Worm (Caenorhabditis elegans) whole organism, midembryonic: ENCODE results near the gene Y17D7C.2.
A peak's percentile ranks its signal among the peaks of the same experiment; 100 is the strongest.

Source experiments
- T22C8.4 ChIP-seq: fragments of 200-800 bp; sonication (Bioruptor generic); IDR thresholded peaks from 2 replicates; pipeline ENCODE4 v1.3.6; 2022; ENCODE audit warnings: missing genetic modification characterization, missing compliant biosample characterization
- cog-1 ChIP-seq: sonication (generic microtip); optimal IDR thresholded peaks from 2 replicates; lab custom pipeline; 2016; ENCODE audit warnings: missing genetic modification characterization, missing compliant biosample characterization
- flt-1 ChIP-seq: fragments of 200-800 bp; sonication (Bioruptor generic); IDR thresholded peaks from 2 replicates; pipeline ENCODE4 v1.3.6; 2022; ENCODE audit warnings: missing genetic modification characterization, missing compliant biosample characterization
- klf-2 ChIP-seq: fragments of 200-800 bp; sonication (Bioruptor generic); conservative IDR thresholded peaks from 2 replicates; pipeline ENCODE4 v1.3.6; 2022; ENCODE audit warnings: missing genetic modification reagents, missing genetic modification characterization, missing compliant biosample characterization
- med-1 ChIP-seq: sonication (generic microtip); optimal IDR thresholded peaks from 2 replicates; lab custom pipeline; 2017; ENCODE audit warnings: missing genetic modification characterization, mild to moderate bottlenecking, missing compliant biosample characterization, antibody characterized with exemption, missing genetic modification reagents; ENCODE audit not compliant: insufficient read depth
- ref-1 ChIP-seq: fragments of 200-800 bp; sonication (Bioruptor generic); conservative IDR thresholded peaks from 2 replicates; pipeline ENCODE4 v1.3.6; 2022; ENCODE audit warnings: missing genetic modification reagents, missing genetic modification characterization, missing compliant biosample characterization
- tab-1 ChIP-seq: fragments of 200-800 bp; sonication (Bioruptor generic); IDR thresholded peaks from 2 replicates; pipeline ENCODE4 v1.3.6; 2022; ENCODE audit warnings: missing genetic modification characterization, missing compliant biosample characterization
- ztf-23 ChIP-seq: fragments of 200-800 bp; sonication (Bioruptor generic); IDR thresholded peaks from 2 replicates; pipeline ENCODE4 v1.3.6; 2022; ENCODE audit warnings: missing genetic modification reagents, missing genetic modification characterization, missing compliant biosample characterization
- ztf-29 ChIP-seq: fragments of 200-800 bp; sonication (Bioruptor generic); IDR thresholded peaks from 2 replicates; pipeline ENCODE4 v1.3.6; 2022; ENCODE audit warnings: missing genetic modification reagents, missing genetic modification characterization, missing compliant biosample characterization

Gene Y17D7C.2

DNA sequence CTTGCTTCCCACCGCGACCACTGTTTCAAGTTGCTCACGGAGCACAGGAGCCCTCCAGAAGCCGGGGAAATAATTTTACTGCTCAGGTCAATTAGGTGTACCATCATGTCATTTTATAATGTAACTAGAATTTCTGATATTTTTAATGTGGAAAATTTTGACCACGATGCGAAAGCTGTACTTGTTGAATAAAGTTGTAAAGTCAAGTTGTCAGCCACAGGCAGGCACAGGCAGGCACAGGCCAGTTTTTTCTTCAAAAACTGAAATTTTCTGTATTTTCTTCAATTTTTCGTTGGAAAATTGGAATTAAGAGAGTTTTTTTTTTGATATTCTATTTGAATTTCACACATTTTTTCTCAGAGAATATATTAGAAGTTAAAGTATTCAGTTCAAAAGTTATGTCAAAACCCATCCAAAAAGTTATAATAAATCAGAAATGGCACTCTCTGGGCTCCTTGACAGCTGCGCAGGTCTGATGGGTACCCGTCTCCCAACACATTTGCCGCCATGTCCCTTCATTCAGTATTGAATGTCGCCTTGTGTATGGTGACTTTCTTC, 13.6 kb downstream of the Y17D7C.2 start, which contains the start of gene Y17D7C.1:
Gene Y17D7C.1 (plus strand): TSS at position 508 of the 558 bp plus-strand sequence.
- TF ChIP-seq ztf-29 (GFP tag; lab: Robert Waterston, UW) (no peak), klf-2 (GFP tag; lab: Robert Waterston, UW) (no peak), med-1 (GFP tag; lab: Kevin White, UChicago) (no peak)

DNA sequence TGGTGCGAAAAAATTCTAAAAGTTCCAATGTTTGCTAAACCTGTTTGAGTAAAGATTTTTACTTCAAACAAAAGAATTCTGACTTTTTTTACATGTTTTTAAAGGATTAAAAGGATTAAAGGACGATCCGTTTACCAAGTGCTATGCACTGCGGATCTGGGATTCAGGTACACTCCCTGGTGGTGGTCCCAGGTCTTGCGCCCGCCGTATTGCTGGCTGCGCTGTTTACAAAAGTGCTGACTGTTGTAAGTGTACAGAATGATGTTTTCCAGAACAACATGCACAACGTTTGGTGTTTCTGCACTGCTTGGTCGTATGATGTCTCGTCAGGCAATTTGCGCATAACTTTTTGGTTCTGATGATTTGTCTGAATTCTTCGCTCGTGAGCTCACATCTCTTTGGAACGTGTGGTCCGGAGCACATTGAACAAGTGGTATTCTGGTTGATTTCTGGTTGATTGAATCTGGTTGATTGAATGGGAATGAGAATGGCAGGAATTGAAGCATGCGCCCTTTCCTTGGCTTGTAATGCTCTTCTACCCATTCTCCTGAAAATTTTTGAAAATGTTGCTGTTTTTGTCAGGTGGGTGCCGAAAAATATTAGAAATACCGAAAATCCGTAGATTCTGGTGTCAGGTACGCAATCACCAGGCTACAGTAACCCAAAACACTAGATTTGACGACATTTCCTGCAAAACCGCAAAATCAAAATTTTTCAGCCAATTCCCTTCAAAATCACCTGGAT, 14.3 kb downstream of the Y17D7C.2 start:
- no peak for TF ChIP-seq klf-2 (GFP tag; lab: Robert Waterston, UW)
- TF ChIP-seq T22C8.4 (GFP tag; lab: Robert Waterston, UW) = peak; percentile 49; the same call in 1 of the 2 replicates
- TF ChIP-seq flt-1 (GFP tag; lab: Robert Waterston, UW) = no peak
- peak; percentile 57; the same call in 1 of the 2 replicates for TF ChIP-seq tab-1
- no peak; the same call in none of the 2 replicates for TF ChIP-seq ref-1 (GFP tag; lab: Robert Waterston, UW)
- no peak for TF ChIP-seq med-1 (GFP tag; lab: Kevin White, UChicago)
- TF ChIP-seq cog-1 (tag; lab: Kevin White, UChicago) = no peak

DNA sequence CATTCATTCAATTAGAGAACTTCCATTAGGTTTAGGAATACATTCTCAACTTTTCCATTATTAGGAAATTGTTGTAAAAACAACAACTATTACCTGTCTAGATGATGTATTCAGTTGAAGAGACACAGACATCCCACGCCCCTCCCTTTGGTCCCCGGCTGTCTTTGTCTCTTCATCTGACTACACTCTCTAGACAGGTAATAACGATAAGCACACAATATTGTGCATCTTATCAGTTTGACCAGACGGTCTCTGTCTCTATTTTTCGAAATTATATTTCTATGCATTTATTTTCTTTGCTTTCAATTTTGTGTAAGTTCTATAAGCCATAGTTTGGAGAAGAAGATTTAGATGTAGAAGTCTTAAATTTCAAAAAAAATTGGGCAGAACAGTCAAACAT, 18.5 kb downstream of the Y17D7C.2 start, which contains the start of gene Y69H2.9:
Gene Y69H2.9 (plus strand): TSS at position 233 of the 400 bp plus-strand sequence.
- TF ChIP-seq ztf-23 (GFP tag; lab: Robert Waterston, UW) (no peak), cog-1 (tag; lab: Kevin White, UChicago) (no peak), tab-1 (no peak), klf-2 (GFP tag; lab: Robert Waterston, UW) (no peak), ref-1 (GFP tag; lab: Robert Waterston, UW) (no peak), med-1 (GFP tag; lab: Kevin White, UChicago) (no peak), flt-1 (GFP tag; lab: Robert Waterston, UW) (no peak), T22C8.4 (GFP tag; lab: Robert Waterston, UW) (no peak), ztf-29 (GFP tag; lab: Robert Waterston, UW) (no peak)

DNA sequence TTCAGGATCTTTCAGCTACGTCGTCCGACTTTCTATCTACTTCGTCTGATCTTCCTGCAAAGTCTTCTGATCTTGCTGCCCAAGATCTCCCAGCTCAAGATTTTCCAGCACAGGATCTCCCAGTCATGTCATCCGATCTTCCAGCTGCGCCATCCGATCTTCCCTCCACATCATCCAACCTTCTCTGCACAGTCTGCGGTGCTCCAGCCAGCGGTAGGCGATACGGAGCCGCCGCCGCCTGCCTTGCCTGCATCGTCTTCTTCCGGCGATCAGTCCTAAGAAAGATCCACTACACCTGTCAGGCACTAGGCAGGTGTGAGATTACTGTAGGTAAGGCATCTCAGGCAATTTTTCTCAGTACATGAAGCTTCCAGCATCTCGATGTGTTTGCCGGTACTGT, 20.5 kb downstream of the Y17D7C.2 start, which contains the start of gene nhr-241:
Gene nhr-241 (plus strand): TSS at position 126 of the 400 bp plus-strand sequence.
- no peak for TF ChIP-seq ztf-29 (GFP tag; lab: Robert Waterston, UW)

DNA sequence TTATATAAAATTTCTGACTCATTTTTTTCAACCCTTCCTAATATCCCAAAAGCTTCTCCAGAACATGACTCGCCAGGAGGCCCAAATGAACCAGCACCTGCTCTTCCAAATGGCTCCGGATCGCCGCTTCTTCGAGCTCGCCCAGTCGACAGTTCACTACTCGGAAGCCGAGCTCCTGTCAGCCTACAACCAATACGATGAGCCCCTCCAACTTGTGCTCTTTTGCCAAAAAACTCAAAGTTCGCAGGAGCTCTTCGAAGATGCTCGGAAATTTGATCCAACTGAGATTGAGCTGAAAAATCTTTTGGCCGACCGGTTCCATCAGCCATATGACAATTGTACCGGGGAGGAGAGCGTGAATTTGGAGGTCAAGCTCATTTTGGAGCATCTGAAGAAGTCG, 24.3 kb downstream of the Y17D7C.2 start:
- TF ChIP-seq cog-1 (tag; lab: Kevin White, UChicago) (no peak), med-1 (GFP tag; lab: Kevin White, UChicago) (no peak), tab-1 (no peak), klf-2 (GFP tag; lab: Robert Waterston, UW) (no peak)

DNA sequence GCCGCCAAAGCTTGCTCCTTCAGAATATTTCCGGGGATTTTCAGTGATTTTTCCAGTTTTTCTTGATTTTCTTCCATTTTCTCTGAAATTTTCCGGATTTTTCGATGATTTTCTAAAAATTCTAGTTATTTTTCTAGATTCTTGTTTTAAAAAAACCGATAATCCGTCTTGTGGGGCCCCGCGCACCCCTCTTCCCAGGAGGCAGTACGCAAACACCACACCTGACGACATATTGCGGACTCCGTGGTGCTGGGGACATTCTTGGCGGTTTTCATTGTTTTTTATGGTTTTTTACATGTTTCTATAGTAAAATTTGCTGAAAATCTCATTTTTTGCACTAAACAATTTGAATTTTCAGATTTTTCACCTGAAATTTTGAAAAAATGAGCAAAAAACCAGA, 30.1 kb downstream of the Y17D7C.2 start, which contains the start of the genes ubc-19 and Y69H2.7:
Gene ubc-19 (minus strand): TSS at position 82 of the 400 bp plus-strand sequence.
Gene Y69H2.7 (plus strand): TSS at position 309 of the 400 bp plus-strand sequence.
- no peak for TF ChIP-seq tab-1

DNA sequence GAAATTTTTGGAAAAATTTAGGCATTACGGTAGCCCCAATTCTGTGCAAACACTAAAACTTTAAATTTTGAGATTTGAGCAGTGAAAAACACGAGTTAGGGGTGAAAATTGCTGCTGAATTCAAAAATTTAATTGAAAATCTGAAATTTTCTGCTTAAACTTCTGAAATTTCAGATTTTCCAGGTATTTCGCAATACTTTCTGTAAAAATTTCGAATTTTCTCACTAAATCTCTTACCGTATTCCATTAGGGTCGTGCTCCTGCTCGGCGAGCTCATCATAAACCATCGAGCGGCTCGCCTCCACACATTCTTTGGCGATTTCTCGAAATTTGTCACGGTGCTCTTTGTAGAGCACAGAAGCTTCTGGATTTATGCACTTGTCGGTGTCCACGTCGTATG, 32.4 kb downstream of the Y17D7C.2 start:
- TF ChIP-seq ref-1 (GFP tag; lab: Robert Waterston, UW) (no peak), T22C8.4 (GFP tag; lab: Robert Waterston, UW) (no peak), klf-2 (GFP tag; lab: Robert Waterston, UW) (no peak), flt-1 (GFP tag; lab: Robert Waterston, UW) (no peak)

DNA sequence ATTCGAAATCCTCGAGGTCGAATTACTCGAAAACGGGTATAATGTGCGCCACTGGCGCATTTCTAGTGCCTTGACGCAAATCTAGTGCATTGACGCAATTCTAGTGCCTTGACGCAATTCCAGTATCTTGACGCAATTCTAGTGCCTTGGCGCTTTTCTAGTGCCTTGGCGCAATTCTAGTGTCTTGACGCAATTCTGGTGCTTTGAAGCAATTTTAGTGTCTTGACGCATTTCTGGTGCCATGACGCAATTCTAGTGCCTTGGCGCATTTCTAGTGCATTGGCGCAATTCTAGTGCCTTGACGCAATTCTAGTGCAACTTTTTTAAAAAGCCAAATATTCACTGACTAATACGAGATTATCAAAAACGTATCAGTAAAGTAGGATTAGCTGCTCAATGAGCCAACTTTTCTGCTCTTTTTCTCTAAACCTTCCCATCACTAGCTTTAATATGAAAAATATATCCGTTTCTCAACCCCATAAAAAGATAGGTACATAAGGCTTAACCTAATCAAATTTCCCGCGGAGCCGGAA, 35.3 kb downstream of the Y17D7C.2 start, which contains the start of gene Y69H2.17:
Gene Y69H2.17 (plus strand): TSS at position 483 of the 533 bp plus-strand sequence.
- TF ChIP-seq ref-1 (GFP tag; lab: Robert Waterston, UW) (no peak), klf-2 (GFP tag; lab: Robert Waterston, UW) (no peak), flt-1 (GFP tag; lab: Robert Waterston, UW) (no peak)

DNA sequence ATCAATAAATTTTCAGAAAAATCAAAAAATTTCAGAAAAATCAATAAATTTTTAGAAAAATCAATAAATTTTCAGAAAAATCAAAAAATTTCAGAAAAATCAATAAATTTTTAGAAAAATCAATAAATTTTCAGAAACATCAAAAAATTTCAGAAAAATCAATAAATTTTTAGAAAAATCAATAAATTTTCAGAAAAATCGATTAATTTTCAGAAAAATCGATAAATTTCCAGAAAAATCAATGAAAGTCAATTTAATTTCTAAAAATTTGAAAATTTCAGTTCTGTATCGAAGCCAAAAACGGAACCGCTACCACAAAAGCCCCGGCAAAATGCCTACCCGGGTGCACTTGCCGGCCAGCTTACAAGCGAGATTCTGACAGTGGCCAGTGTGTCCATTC, 44.4 kb downstream of the Y17D7C.2 start:
- peak; percentile 60 for TF ChIP-seq T22C8.4 (GFP tag; lab: Robert Waterston, UW)

DNA sequence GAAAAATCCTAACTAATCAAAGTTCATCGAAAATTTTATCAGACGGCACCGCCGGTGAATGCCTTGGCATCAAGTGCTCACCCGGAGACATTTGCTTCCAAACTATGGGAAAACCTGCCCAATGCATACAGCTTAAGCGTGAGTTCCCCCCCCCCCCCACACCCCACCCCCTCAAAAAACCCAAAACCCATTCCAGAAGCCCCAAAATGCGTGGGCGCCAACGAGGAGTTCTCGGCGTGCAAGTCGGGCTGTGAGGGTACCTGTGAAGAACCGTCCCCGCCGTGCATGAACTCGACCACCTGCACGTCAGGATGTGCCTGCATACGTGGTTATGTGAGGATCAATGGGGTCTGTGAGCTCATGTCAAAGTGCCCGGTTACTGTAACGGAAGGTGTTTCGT, 45.4 kb downstream of the Y17D7C.2 start:
- TF ChIP-seq med-1 (GFP tag; lab: Kevin White, UChicago) (no peak), cog-1 (tag; lab: Kevin White, UChicago) (no peak), klf-2 (GFP tag; lab: Robert Waterston, UW) (no peak), ztf-23 (GFP tag; lab: Robert Waterston, UW) (no peak), T22C8.4 (GFP tag; lab: Robert Waterston, UW) (no peak), ref-1 (GFP tag; lab: Robert Waterston, UW) (no peak), flt-1 (GFP tag; lab: Robert Waterston, UW) (no peak), tab-1 (no peak), ztf-29 (GFP tag; lab: Robert Waterston, UW) (no peak)
